Worm (Caenorhabditis elegans): ENCODE measurements around the gene fbxb-87.
A peak's percentile ranks its signal among the peaks of the same experiment; 100 is the strongest.

fbxb-87 gene

ce11 chrIII:10844873-10845272 lies 49.4 kb upstream of the fbxb-87 start, which contains the start of gene pde-12 (continued):
- 0 out of 2 replicates have a peak, but pooled peaks have one; percentile 52 for TF ChIP-seq dmd-9 (GFP tag; IDR thresholded peaks at IDR 0.05)

ce11 chrIII:10848858-10849257 lies 45.5 kb upstream of the fbxb-87 start, which contains the start of the genes fbxb-85 and hex-3:
TSS of gene fbxb-85 (minus strand) at chrIII:10848963.
TSS of gene hex-3 (plus strand) at chrIII:10849222.
- peak; percentile 12 to 89 for TF ChIP-seq daf-16 (GFP tag; optimal IDR thresholded peaks at IDR 0.05)
- TF ChIP-seq daf-16 (tag; optimal IDR thresholded peaks at IDR 0.05): peak; percentile 86
- peak; percentile 70 for TF ChIP-seq mdt-29 (GFP tag; IDR thresholded peaks at IDR 0.05)
- peak; percentile 37; the same call in 1 of the 2 replicates for TF ChIP-seq madf-9 (GFP tag; conservative IDR thresholded peaks at IDR 0.05)
- TF ChIP-seq nhr-10 (tag; optimal IDR thresholded peaks at IDR 0.05): no peak
- TF ChIP-seq lir-3 (tag; optimal IDR thresholded peaks at IDR 0.05): no peak
- TF ChIP-seq ztf-7 (tag; optimal IDR thresholded peaks at IDR 0.05): peak; percentile 91
- no peak for TF ChIP-seq nhr-237 (tag; optimal IDR thresholded peaks at IDR 0.05)
- TF ChIP-seq dmd-8 (GFP tag; IDR thresholded peaks at IDR 0.05): no peak
- TF ChIP-seq egl-27 (tag; optimal IDR thresholded peaks at IDR 0.05): no peak
- peak; percentile 68; the same call in 1 of the 2 replicates for TF ChIP-seq ZK337.2 (GFP tag; IDR thresholded peaks at IDR 0.05)
- peak; percentile 94 for TF ChIP-seq dpl-1 (GFP tag; optimal IDR thresholded peaks at IDR 0.05)
- peak; percentile 89 for TF ChIP-seq duxl-1 (tag; optimal IDR thresholded peaks at IDR 0.05; ENCODE audit: poor library complexity)
- peak; percentile 82 for TF ChIP-seq nhr-77 (tag; optimal IDR thresholded peaks at IDR 0.05)
- TF ChIP-seq lin-13 (GFP tag; optimal IDR thresholded peaks at IDR 0.05): peak; percentile 77
- peak; percentile 95 for TF ChIP-seq T26A8.4 (GFP tag; IDR thresholded peaks at IDR 0.05)
- peak; percentile 82 for TF ChIP-seq T20F7.1 (GFP tag; optimal IDR thresholded peaks at IDR 0.05)
- no peak for TF ChIP-seq nhr-111 (GFP tag; optimal IDR thresholded peaks at IDR 0.05)
- TF ChIP-seq zfp-2 (tag; optimal IDR thresholded peaks at IDR 0.05): no peak
- no peak for TF ChIP-seq ceh-82 (tag; optimal IDR thresholded peaks at IDR 0.05)
- TF ChIP-seq vab-7 (GFP tag; IDR thresholded peaks at IDR 0.05): peak; percentile 60; the same call in 1 of the 2 replicates
- no peak for TF ChIP-seq R02D3.7 (tag; optimal IDR thresholded peaks at IDR 0.05)
- TF ChIP-seq lin-15B (tag; optimal IDR thresholded peaks at IDR 0.05): peak; percentile 60
- TF ChIP-seq Y105C5A.15 (GFP tag; IDR thresholded peaks at IDR 0.05): no peak
- TF ChIP-seq mdl-1 (tag; optimal IDR thresholded peaks at IDR 0.05): peak in 1 of 2 experiments; percentile 3
- peak; percentile 94 for TF ChIP-seq mep-1 (tag; optimal IDR thresholded peaks at IDR 0.05)
- peak; percentile 94 for TF ChIP-seq rbr-2 (tag; optimal IDR thresholded peaks at IDR 0.05)
- no peak for TF ChIP-seq snpc-4 (tag; optimal IDR thresholded peaks at IDR 0.05)
- no peak for TF ChIP-seq Y75B8A.6 (GFP tag; IDR thresholded peaks at IDR 0.05)
- TF ChIP-seq zag-1 (tag; optimal IDR thresholded peaks at IDR 0.05): peak; percentile 64
- TF ChIP-seq sdz-12 (GFP tag; optimal IDR thresholded peaks at IDR 0.05): no peak
- TF ChIP-seq lin-1 (GFP tag; IDR thresholded peaks at IDR 0.05): peak; percentile 60
- TF ChIP-seq unc-130 (GFP tag; optimal IDR thresholded peaks at IDR 0.05): peak; percentile 67
- no peak for TF ChIP-seq daf-8 (GFP tag; IDR thresholded peaks at IDR 0.05)
- peak; percentile 88 for TF ChIP-seq jun-1 (tag; optimal IDR thresholded peaks at IDR 0.05)
- TF ChIP-seq php-3 (GFP tag; IDR thresholded peaks at IDR 0.05): peak; percentile 82
- no peak for TF ChIP-seq ceh-62 (tag; optimal IDR thresholded peaks at IDR 0.05)
- peak; percentile 81; the same call in 1 of the 2 replicates for TF ChIP-seq egl-43 (GFP tag; IDR thresholded peaks at IDR 0.05)
- TF ChIP-seq mxl-3 (GFP tag; optimal IDR thresholded peaks at IDR 0.05): peak; percentile 63
- TF ChIP-seq unc-39 (tag; optimal IDR thresholded peaks at IDR 0.05): no peak
- no peak for TF ChIP-seq nhr-41 (GFP tag; IDR thresholded peaks at IDR 0.05)
- peak; percentile 77 for TF ChIP-seq snpc-1.2 (GFP tag; IDR thresholded peaks at IDR 0.05)
- TF ChIP-seq gei-8 (GFP tag; optimal IDR thresholded peaks at IDR 0.05): no peak
- TF ChIP-seq nhr-25 (tag; optimal IDR thresholded peaks at IDR 0.05; ENCODE audit: borderline replicate concordance, insufficient read depth): peak; percentile 68
- peak; percentile 82 for TF ChIP-seq daf-19 (GFP tag; conservative IDR thresholded peaks at IDR 0.05)
- no peak for TF ChIP-seq Y48G9A.11 (GFP tag; IDR thresholded peaks at IDR 0.05)
- peak; percentile 73 for TF ChIP-seq nhr-11 (tag; optimal IDR thresholded peaks at IDR 0.05)
- peak; percentile 94 for TF ChIP-seq hmg-1.1 (GFP tag; IDR thresholded peaks at IDR 0.05)
- no peak for TF ChIP-seq fos-1 (tag; optimal IDR thresholded peaks at IDR 0.05)
